Worm (Caenorhabditis elegans) whole organism, young adult: ENCODE results near the gene cdk-1.

Experiments used
- nfya-1 ChIP-seq: sonication (generic microtip); optimal IDR thresholded peaks from 2 replicates; lab custom pipeline; 2017; ENCODE audit warnings: antibody characterized with exemption, missing compliant biosample characterization, missing genetic modification characterization, borderline replicate concordance; ENCODE audit not compliant: insufficient read depth
- ztf-25 ChIP-seq: fragments of 200-800 bp; sonication (Bioruptor generic); IDR thresholded peaks from 2 replicates; pipeline ENCODE4 v1.3.6; 2022; ENCODE audit warnings: missing genetic modification reagents, missing genetic modification characterization, missing compliant biosample characterization

DNA sequence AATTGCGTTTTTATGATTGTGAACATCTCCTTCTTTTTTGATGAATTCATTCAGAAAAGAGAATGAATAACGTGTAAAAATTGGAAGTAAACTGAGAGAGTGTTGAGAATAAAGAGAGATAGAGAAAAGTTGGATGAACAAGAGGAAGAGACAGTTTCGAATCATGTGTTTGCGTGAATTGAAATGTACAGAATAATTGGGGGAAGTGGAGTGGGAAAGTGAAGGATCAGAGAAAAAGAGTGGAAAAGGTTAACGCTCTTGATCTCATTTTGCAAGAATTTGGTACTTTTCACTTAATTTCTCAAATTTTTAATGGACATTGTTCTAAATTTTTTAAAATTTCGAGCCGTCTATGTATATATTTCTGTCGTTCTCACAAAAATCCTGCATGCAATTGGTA is 13.9 kb upstream of the cdk-1 start:
- TF ChIP-seq nfya-1 (tag; lab: Kevin White, UChicago) = no peak
- no peak for TF ChIP-seq ztf-25 (GFP tag; lab: Robert Waterston, UW)
